Fruit fly (Drosophila melanogaster) whole organism, embryonic: ENCODE results near the gene sicily.

ENCODE experiments used
- Abd-B ChIP-seq: fragments of 200-800 bp; sonication (Bioruptor generic); optimal IDR thresholded peaks from 2 replicates; lab custom pipeline; 2018; ENCODE audit warnings: missing biosample characterization, mild to moderate bottlenecking, missing genetic modification characterization, moderate library complexity
- Atf6 ChIP-seq: fragments of 200-800 bp; sonication (Bioruptor generic); IDR thresholded peaks from 2 replicates; pipeline ENCODE4 v1.3.6; 2022; ENCODE audit warnings: missing biosample characterization, missing genetic modification characterization
- C15 ChIP-seq: fragments of 200-800 bp; sonication (Bioruptor generic); IDR thresholded peaks from 3 replicates; pipeline ENCODE4 v1.3.6; 2022; ENCODE audit warnings: missing biosample characterization, missing genetic modification characterization
- CG1024 ChIP-seq: fragments of 200-800 bp; sonication (Bioruptor generic); IDR thresholded peaks from 2 replicates; pipeline ENCODE4 v1.3.6; 2022; ENCODE audit warnings: missing biosample characterization, missing genetic modification characterization
- CG10366 ChIP-seq: fragments of 200-800 bp; sonication (Bioruptor generic); IDR thresholded peaks from 2 replicates; pipeline ENCODE4 v1.3.6; 2022; ENCODE audit warnings: missing biosample characterization, missing genetic modification characterization
- CG11696 ChIP-seq: fragments of 200-800 bp; sonication (Bioruptor generic); IDR thresholded peaks from 2 replicates; pipeline ENCODE4 v1.3.6; 2022; ENCODE audit warnings: missing biosample characterization, missing genetic modification characterization
- CG12104 ChIP-seq: fragments of 200-800 bp; sonication (Bioruptor generic); optimal IDR thresholded peaks from 3 replicates; lab custom pipeline; 2016; ENCODE audit warnings: missing biosample characterization, missing genetic modification characterization
- CG12155 ChIP-seq: fragments of 200-800 bp; sonication (Bioruptor generic); optimal IDR thresholded peaks from 3 replicates; lab custom pipeline; 2016; ENCODE audit warnings: missing biosample characterization, missing genetic modification characterization
- CG13123 ChIP-seq: fragments of 200-800 bp; sonication (Bioruptor generic); optimal IDR thresholded peaks from 2 replicates; lab custom pipeline; 2016; ENCODE audit warnings: missing biosample characterization, missing genetic modification characterization
- CG14014 ChIP-seq: fragments of 200-800 bp; sonication (Bioruptor generic); IDR thresholded peaks from 2 replicates; pipeline ENCODE4 v1.3.6; 2022; ENCODE audit warnings: missing biosample characterization, missing genetic modification characterization
- CG1602 ChIP-seq: fragments of 200-800 bp; sonication (Bioruptor generic); optimal IDR thresholded peaks from 3 replicates; lab custom pipeline; 2016; ENCODE audit warnings: missing biosample characterization, missing genetic modification characterization
- CG16779 ChIP-seq: fragments of 200-800 bp; sonication (Bioruptor generic); IDR thresholded peaks from 2 replicates; pipeline ENCODE4 v1.3.6; 2022; ENCODE audit warnings: missing biosample characterization, missing genetic modification characterization
- CG17568 ChIP-seq: fragments of 200-800 bp; sonication (Bioruptor generic); optimal IDR thresholded peaks from 2 replicates; lab custom pipeline; 2018; ENCODE audit warnings: missing biosample characterization, mild to moderate bottlenecking, missing genetic modification characterization, moderate library complexity
- CG34376 ChIP-seq: fragments of 200-800 bp; sonication (Bioruptor generic); optimal IDR thresholded peaks from 2 replicates; lab custom pipeline; 2018; ENCODE audit warnings: missing biosample characterization, mild to moderate bottlenecking, missing genetic modification characterization
- CG8924 ChIP-seq: fragments of 200-800 bp; optimal IDR thresholded peaks from 3 replicates; lab custom pipeline; 2019; ENCODE audit warnings: missing biosample characterization, mild to moderate bottlenecking, missing genetic modification characterization, moderate library complexity
- CG8944 ChIP-seq: fragments of 200-800 bp; sonication (Bioruptor generic); optimal IDR thresholded peaks from 3 replicates; lab custom pipeline; 2016; ENCODE audit warnings: missing biosample characterization, missing genetic modification characterization
- D19B ChIP-seq: fragments of 200-800 bp; sonication (Bioruptor generic); optimal IDR thresholded peaks from 2 replicates; lab custom pipeline; 2017; ENCODE audit warnings: missing biosample characterization, mild to moderate bottlenecking, missing genetic modification characterization
- Deaf1 ChIP-seq: fragments of 200-800 bp; optimal IDR thresholded peaks from 3 replicates; lab custom pipeline; 2019; ENCODE audit warnings: missing biosample characterization, mild to moderate bottlenecking, missing genetic modification characterization, moderate library complexity
- Dip3 ChIP-seq: fragments of 200-800 bp; sonication (Bioruptor generic); optimal IDR thresholded peaks from 3 replicates; lab custom pipeline; 2016; ENCODE audit warnings: missing biosample characterization, missing genetic modification characterization
- E2f2 ChIP-seq: fragments of 200-800 bp; sonication (Bioruptor generic); IDR thresholded peaks from 2 replicates; pipeline ENCODE4 v1.3.6; 2022; ENCODE audit warnings: missing biosample characterization, missing genetic modification characterization
- Eip74EF ChIP-seq, 2 experiments: fragments of 200-800 bp in 1 of 2; fragments of >200 bp in 1 of 2; sonication (Bioruptor generic) in 1 of 2; optimal IDR thresholded peaks; 2 replicates each; lab custom pipeline; 2017 to 2019; ENCODE audit warnings: missing biosample characterization in 2 of 2, missing genetic modification characterization in 2 of 2, mild to moderate bottlenecking in 1 of 2, moderate library complexity in 1 of 2
- Fer2 ChIP-seq: fragments of 200-800 bp; sonication (Bioruptor generic); optimal IDR thresholded peaks from 2 replicates; lab custom pipeline; 2018; ENCODE audit warnings: missing biosample characterization, mild to moderate bottlenecking, missing genetic modification characterization, moderate library complexity
- HmgD ChIP-seq: fragments of 200-800 bp; sonication (Bioruptor generic); optimal IDR thresholded peaks from 3 replicates; lab custom pipeline; 2016; ENCODE audit warnings: missing biosample characterization, missing genetic modification characterization
- HmgZ ChIP-seq: fragments of 200-800 bp; sonication (Bioruptor generic); optimal IDR thresholded peaks from 2 replicates; lab custom pipeline; 2018; ENCODE audit warnings: missing biosample characterization, mild to moderate bottlenecking, missing genetic modification characterization
- Hmx ChIP-seq: fragments of 200-800 bp; sonication (Bioruptor generic); optimal IDR thresholded peaks from 2 replicates; lab custom pipeline; 2016; ENCODE audit warnings: missing biosample characterization, missing genetic modification characterization
- MBD-R2 ChIP-seq: fragments of 200-800 bp; sonication (Bioruptor generic); IDR thresholded peaks from 2 replicates; pipeline ENCODE4 v1.3.6; 2022; ENCODE audit warnings: missing biosample characterization, missing genetic modification characterization
- Nf-YC ChIP-seq: fragments of 200-800 bp; optimal IDR thresholded peaks from 3 replicates; lab custom pipeline; 2019; ENCODE audit warnings: missing biosample characterization, mild to moderate bottlenecking, missing genetic modification characterization, moderate library complexity
- Ssrp ChIP-seq: fragments of 200-800 bp; sonication (Bioruptor generic); optimal IDR thresholded peaks from 2 replicates; lab custom pipeline; 2018; ENCODE audit warnings: missing biosample characterization, mild to moderate bottlenecking, missing genetic modification characterization, moderate library complexity
- abd-A ChIP-seq: fragments of 200-800 bp; sonication (Bioruptor generic); optimal IDR thresholded peaks from 3 replicates; lab custom pipeline; 2019; ENCODE audit warnings: missing biosample characterization, mild to moderate bottlenecking, missing genetic modification characterization, moderate library complexity
- btn ChIP-seq: fragments of 200-800 bp; sonication (Bioruptor generic); optimal IDR thresholded peaks from 2 replicates; lab custom pipeline; 2016; ENCODE audit warnings: missing biosample characterization, missing genetic modification characterization
- emc ChIP-seq: fragments of 200-800 bp; sonication (Bioruptor generic); optimal IDR thresholded peaks from 2 replicates; lab custom pipeline; 2016; ENCODE audit warnings: missing biosample characterization, missing genetic modification characterization
- fru ChIP-seq: fragments of >200 bp; optimal IDR thresholded peaks from 2 replicates; lab custom pipeline; 2017
- gem ChIP-seq: fragments of 200-800 bp; sonication (Bioruptor generic); optimal IDR thresholded peaks from 2 replicates; lab custom pipeline; 2019; ENCODE audit warnings: missing biosample characterization, mild to moderate bottlenecking, missing genetic modification characterization, moderate library complexity
- grn ChIP-seq: fragments of 200-800 bp; sonication (Bioruptor generic); optimal IDR thresholded peaks from 3 replicates; lab custom pipeline; 2017; ENCODE audit warnings: missing biosample characterization, missing genetic modification characterization
- her ChIP-seq: fragments of 200-800 bp; sonication (Bioruptor generic); optimal IDR thresholded peaks from 2 replicates; lab custom pipeline; 2016; ENCODE audit warnings: missing biosample characterization, missing genetic modification characterization
- klu ChIP-seq: fragments of 200-800 bp; sonication (Bioruptor generic); IDR thresholded peaks from 2 replicates; pipeline ENCODE4 v1.3.6; 2022; ENCODE audit warnings: missing biosample characterization, missing genetic modification characterization
- lbe ChIP-seq: fragments of 200-800 bp; sonication (Bioruptor generic); optimal IDR thresholded peaks from 2 replicates; lab custom pipeline; 2016; ENCODE audit warnings: missing biosample characterization, mild to moderate bottlenecking, missing genetic modification characterization
- nerfin-2 ChIP-seq: fragments of 200-800 bp; sonication (Bioruptor generic); IDR thresholded peaks from 2 replicates; pipeline ENCODE4 v1.3.6; 2022; ENCODE audit warnings: missing biosample characterization, missing genetic modification characterization; ENCODE audit not compliant: partially characterized antibody
- p53 ChIP-seq: fragments of 200-800 bp; sonication (Bioruptor generic); optimal IDR thresholded peaks from 2 replicates; lab custom pipeline; 2016; ENCODE audit warnings: missing biosample characterization, missing genetic modification characterization
- pan ChIP-seq, 4 experiments: fragments of >200 bp in 3 of 4; fragments of 200-800 bp in 1 of 4; sonication (Bioruptor generic) in 1 of 4; optimal IDR thresholded peaks in 3 of 4; IDR thresholded peaks in 1 of 4; 2 replicates each; pipeline versions ENCODE4 v1.3.6 to Lab custom; 2017 to 2022; ENCODE audit warnings: missing biosample characterization in 2 of 4, missing genetic modification characterization in 2 of 4, mixed read lengths in 1 of 4
- peb ChIP-seq: fragments of 200-800 bp; sonication (Bioruptor generic); IDR thresholded peaks from 2 replicates; pipeline ENCODE4 v1.3.6; 2022; ENCODE audit warnings: missing biosample characterization, missing genetic modification characterization
- pros ChIP-seq: fragments of 200-800 bp; sonication (Bioruptor generic); optimal IDR thresholded peaks from 3 replicates; lab custom pipeline; 2019; ENCODE audit warnings: missing biosample characterization, mild to moderate bottlenecking, missing genetic modification characterization, moderate library complexity
- pum ChIP-seq: fragments of 200-800 bp; sonication (Bioruptor generic); optimal IDR thresholded peaks from 2 replicates; lab custom pipeline; 2016; ENCODE audit warnings: missing biosample characterization, missing genetic modification characterization
- repo ChIP-seq: fragments of 200-800 bp; sonication (Bioruptor generic); optimal IDR thresholded peaks from 2 replicates; lab custom pipeline; 2016; ENCODE audit warnings: missing biosample characterization, missing genetic modification characterization
- salm ChIP-seq: fragments of 200-800 bp; sonication (Bioruptor generic); optimal IDR thresholded peaks from 2 replicates; lab custom pipeline; 2018; ENCODE audit warnings: missing biosample characterization, mild to moderate bottlenecking, missing genetic modification characterization
- scrt ChIP-seq: fragments of 200-800 bp; sonication (Bioruptor generic); optimal IDR thresholded peaks from 2 replicates; lab custom pipeline; 2018; ENCODE audit warnings: missing biosample characterization, mild to moderate bottlenecking, missing genetic modification characterization, moderate library complexity
- stc ChIP-seq: fragments of 200-800 bp; sonication (Bioruptor generic); IDR thresholded peaks from 2 replicates; pipeline ENCODE4 v1.3.6; 2022; ENCODE audit warnings: missing biosample characterization, missing genetic modification characterization
- trem ChIP-seq: fragments of 200-800 bp; optimal IDR thresholded peaks from 3 replicates; lab custom pipeline; 2019; ENCODE audit warnings: missing biosample characterization, mild to moderate bottlenecking, missing genetic modification characterization, moderate library complexity
- tx ChIP-seq: fragments of 200-800 bp; sonication (Bioruptor generic); optimal IDR thresholded peaks from 2 replicates; lab custom pipeline; 2016; ENCODE audit warnings: missing biosample characterization, missing genetic modification characterization
- vfl ChIP-seq: fragments of 200-800 bp; sonication (Bioruptor generic); optimal IDR thresholded peaks from 2 replicates; lab custom pipeline; 2016; ENCODE audit warnings: missing biosample characterization, missing genetic modification characterization
- vvl ChIP-seq: fragments of 200-800 bp; sonication (Bioruptor generic); IDR thresholded peaks from 2 replicates; pipeline ENCODE4 v1.3.6; 2022; ENCODE audit warnings: missing biosample characterization, missing genetic modification characterization

Gene sicily

dm6 chrX:11854758-11855465 is 36.6 kb upstream of the sicily start, which contains the start of the genes CG10347 and ATP7 (continued):
- no peak for TF ChIP-seq CG14014 (GFP tag; lab: Robert Waterston, UW)
- TF ChIP-seq E2f2 (GFP tag; lab: Robert Waterston, UW): peak; percentile 64
- TF ChIP-seq repo (GFP tag; lab: Kevin White, UChicago): peak; percentile 25
- peak; percentile 7 for TF ChIP-seq CG12104 (GFP tag; lab: Kevin White, UChicago)
- peak; percentile 60 for TF ChIP-seq HmgZ (tag; lab: Kevin White, UChicago)
- TF ChIP-seq CG16779 (GFP tag; lab: Robert Waterston, UW): no peak
- TF ChIP-seq btn (GFP tag; lab: Kevin White, UChicago): no peak
- TF ChIP-seq lbe (GFP tag; lab: Kevin White, UChicago): peak; percentile 22
- peak; percentile 75 for TF ChIP-seq MBD-R2 (GFP tag; lab: Robert Waterston, UW)
- no peak for TF ChIP-seq Eip74EF (GFP tag; optimal IDR thresholded peaks at IDR 0.05; lab: Kevin White, UChicago)
- no peak for TF ChIP-seq stc (GFP tag; lab: Robert Waterston, UW)
- TF ChIP-seq pum (GFP tag; lab: Kevin White, UChicago): no peak
- TF ChIP-seq fru (lab: Kevin White, UChicago): no peak
- no peak for TF ChIP-seq vfl (GFP tag; lab: Kevin White, UChicago)
- TF ChIP-seq Deaf1 (tag; lab: Kevin White, UChicago): peak; percentile 7
- no peak for TF ChIP-seq scrt (GFP tag; lab: Kevin White, UChicago)
- TF ChIP-seq salm (tag; lab: Kevin White, UChicago): no peak
- TF ChIP-seq trem: peak; percentile 40
- TF ChIP-seq CG1024 (GFP tag; lab: Robert Waterston, UW): no peak
- TF ChIP-seq HmgD: no peak
- no peak for TF ChIP-seq Atf6 (GFP tag; lab: Robert Waterston, UW)
- TF ChIP-seq gem (tag; lab: Kevin White, UChicago): peak; percentile 49
- TF ChIP-seq D19B (GFP tag; lab: Kevin White, UChicago): no peak
- TF ChIP-seq Nf-YC (tag; lab: Kevin White, UChicago): peak; percentile 50
- no peak for TF ChIP-seq pan (optimal IDR thresholded peaks at IDR 0.05; lab: Kevin White, UChicago)
- TF ChIP-seq pan (GFP tag; optimal IDR thresholded peaks at IDR 0.05 in 1 of 2, IDR thresholded peaks at IDR 0.05 in 1 of 2): no peak
- no peak for TF ChIP-seq pros (GFP tag; lab: Kevin White, UChicago)
- no peak for TF ChIP-seq peb
- no peak for TF ChIP-seq her
- TF ChIP-seq p53: peak; percentile 43
- TF ChIP-seq CG1602 (GFP tag; lab: Kevin White, UChicago): peak; percentile 10
- TF ChIP-seq CG13123 (GFP tag; lab: Kevin White, UChicago): no peak
- no peak for TF ChIP-seq Ssrp (tag; lab: Kevin White, UChicago)
- TF ChIP-seq C15: no peak
- TF ChIP-seq nerfin-2 (GFP tag; lab: Robert Waterston, UW): peak; percentile 87
- peak; percentile 19 for TF ChIP-seq CG12155 (GFP tag; lab: Kevin White, UChicago)
- no peak for TF ChIP-seq Hmx
- no peak for TF ChIP-seq abd-A
- peak; percentile 60 for TF ChIP-seq grn (GFP tag; lab: Kevin White, UChicago)
- no peak for TF ChIP-seq Fer2 (tag; lab: Kevin White, UChicago)
- TF ChIP-seq klu: no peak
- TF ChIP-seq tx (GFP tag; lab: Kevin White, UChicago): peak; percentile 13
- TF ChIP-seq CG8944: peak; percentile 26
- no peak for TF ChIP-seq CG17568
- peak; percentile 33 for TF ChIP-seq CG34376 (GFP tag; lab: Kevin White, UChicago)
- TF ChIP-seq CG10366 (GFP tag; lab: Robert Waterston, UW): no peak
- no peak for TF ChIP-seq emc (GFP tag; lab: Kevin White, UChicago)
- peak; percentile 36 for TF ChIP-seq Dip3
- TF ChIP-seq CG8924 (tag; lab: Kevin White, UChicago): peak; percentile 41
- no peak for TF ChIP-seq Abd-B
- no peak for TF ChIP-seq vvl (GFP tag; lab: Robert Waterston, UW)
- TF ChIP-seq CG11696 (GFP tag; lab: Robert Waterston, UW): no peak
